Worm (Caenorhabditis elegans): ENCODE results near the gene eif-3.B.

eif-3.B gene

ce11 chrII:14844253-14844652 lies 49.0 kb downstream of the eif-3.B start:
- no peak for TF ChIP-seq mep-1 (tag; optimal IDR thresholded peaks at IDR 0.05)
- no peak for TF ChIP-seq mls-2 (tag; optimal IDR thresholded peaks at IDR 0.05)
- no peak for TF ChIP-seq nhr-12 (tag; optimal IDR thresholded peaks at IDR 0.05)
- TF ChIP-seq ham-2 (GFP tag; optimal IDR thresholded peaks at IDR 0.05): no peak
